Worm (Caenorhabditis elegans) whole organism, L4 larva: ENCODE results near the gene T05B11.4.

ENCODE experiments used
- F10B5.3 ChIP-seq: sonication (generic microtip); optimal IDR thresholded peaks from 2 replicates; lab custom pipeline; 2016; ENCODE audit warnings: mild to moderate bottlenecking, missing genetic modification characterization, missing compliant biosample characterization
- F37D6.2 ChIP-seq: sonication (generic microtip); optimal IDR thresholded peaks from 2 replicates; lab custom pipeline; 2016; ENCODE audit warnings: mild to moderate bottlenecking, missing genetic modification characterization, missing compliant biosample characterization
- T20F7.1 ChIP-seq: fragments of 200-800 bp; sonication (Bioruptor generic); optimal IDR thresholded peaks from 2 replicates; lab custom pipeline; 2018; ENCODE audit warnings: mild to moderate bottlenecking, missing genetic modification characterization, missing compliant biosample characterization
- T26A8.4 ChIP-seq: fragments of 200-800 bp; sonication (Bioruptor generic); IDR thresholded peaks from 2 replicates; pipeline ENCODE4 v1.3.6; 2022; ENCODE audit warnings: missing genetic modification characterization, missing compliant biosample characterization
- Y105C5A.15 ChIP-seq: fragments of 200-800 bp; sonication (Bioruptor generic); IDR thresholded peaks from 2 replicates; pipeline ENCODE4 v1.3.6; 2022; ENCODE audit warnings: missing genetic modification characterization, missing compliant biosample characterization
- Y5F2A.4 ChIP-seq: fragments of 200-800 bp; sonication (Bioruptor generic); optimal IDR thresholded peaks from 2 replicates; lab custom pipeline; 2018; ENCODE audit warnings: mild to moderate bottlenecking, missing genetic modification characterization, missing compliant biosample characterization
- ZK546.5 ChIP-seq, 2 experiments: sonication (generic microtip); optimal IDR thresholded peaks; 2 replicates each; lab custom pipeline; 2017; ENCODE audit warnings: missing biosample characterization in 2 of 2, missing genetic modification characterization in 2 of 2
- ama-1 ChIP-seq: fragments of 150-350 bp; optimal IDR thresholded peaks from 2 replicates; lab custom pipeline; 2014; ENCODE audit warnings: inconsistent platforms, mixed read lengths
- arid-1 ChIP-seq: fragments of 200-800 bp; sonication (Bioruptor generic); conservative IDR thresholded peaks from 2 replicates; pipeline ENCODE4 v1.3.6; 2022; ENCODE audit warnings: missing genetic modification reagents, missing genetic modification characterization, missing compliant biosample characterization
- attf-4 ChIP-seq: sonication (generic microtip); optimal IDR thresholded peaks from 3 replicates; lab custom pipeline; 2017; ENCODE audit warnings: missing biosample characterization, missing genetic modification characterization
- ceh-20 ChIP-seq: fragments of 200-800 bp; sonication (Bioruptor generic); IDR thresholded peaks from 2 replicates; pipeline ENCODE4 v1.3.6; 2022; ENCODE audit warnings: missing genetic modification reagents, missing genetic modification characterization, missing compliant biosample characterization
- ceh-28 ChIP-seq: fragments of 150-350 bp; optimal IDR thresholded peaks from 2 replicates; lab custom pipeline; 2014; ENCODE audit warnings: missing biosample characterization, missing genetic modification reagents, missing genetic modification characterization
- ceh-44 ChIP-seq: fragments of 200-800 bp; sonication (Bioruptor generic); IDR thresholded peaks from 2 replicates; pipeline ENCODE4 v1.3.6; 2022; ENCODE audit warnings: missing genetic modification reagents, missing genetic modification characterization, missing compliant biosample characterization
- ceh-62 ChIP-seq: sonication (generic microtip); optimal IDR thresholded peaks from 2 replicates; lab custom pipeline; 2017; ENCODE audit warnings: missing biosample characterization, missing genetic modification characterization
- ctbp-1 ChIP-seq: fragments of 200-800 bp; sonication (Bioruptor generic); IDR thresholded peaks from 2 replicates; pipeline ENCODE4 v1.3.6; 2022; ENCODE audit warnings: missing genetic modification reagents, missing genetic modification characterization, missing compliant biosample characterization
- daf-8 ChIP-seq: fragments of 200-800 bp; sonication (Bioruptor generic); IDR thresholded peaks from 2 replicates; pipeline ENCODE4 v1.3.6; 2022; ENCODE audit warnings: missing genetic modification characterization, missing compliant biosample characterization
- dpl-1 ChIP-seq: fragments of 150-350 bp; optimal IDR thresholded peaks from 2 replicates; lab custom pipeline; 2014; ENCODE audit warnings: missing biosample characterization, missing genetic modification reagents, missing genetic modification characterization
- duxl-1 ChIP-seq: sonication (generic microtip); optimal IDR thresholded peaks from 2 replicates; lab custom pipeline; 2016; ENCODE audit warnings: mild to moderate bottlenecking, missing genetic modification characterization, moderate library complexity, missing compliant biosample characterization; ENCODE audit not compliant: poor library complexity
- dve-1 ChIP-seq: sonication (generic microtip); optimal IDR thresholded peaks from 2 replicates; lab custom pipeline; 2017; ENCODE audit warnings: antibody characterized with exemption, mild to moderate bottlenecking, missing genetic modification characterization, missing compliant biosample characterization; ENCODE audit not compliant: insufficient read depth
- egl-43 ChIP-seq: fragments of 200-800 bp; sonication (Bioruptor generic); IDR thresholded peaks from 2 replicates; pipeline ENCODE4 v1.3.6; 2022; ENCODE audit warnings: missing genetic modification reagents, missing genetic modification characterization, missing compliant biosample characterization
- hlh-11 ChIP-seq: fragments of 200-800 bp; sonication (Bioruptor generic); optimal IDR thresholded peaks from 2 replicates; lab custom pipeline; 2018; ENCODE audit warnings: mild to moderate bottlenecking, missing genetic modification characterization, missing compliant biosample characterization
- hlh-30 ChIP-seq: sonication (generic microtip); optimal IDR thresholded peaks from 2 replicates; lab custom pipeline; 2017; ENCODE audit warnings: antibody characterized with exemption, mild to moderate bottlenecking, missing genetic modification characterization, missing compliant biosample characterization; ENCODE audit not compliant: insufficient read depth
- jun-1 ChIP-seq: fragments of 150-350 bp; optimal IDR thresholded peaks from 2 replicates; lab custom pipeline; 2014; ENCODE audit warnings: missing biosample characterization, missing genetic modification reagents, missing genetic modification characterization
- lim-7 ChIP-seq: fragments of 200-800 bp; sonication (Bioruptor generic); IDR thresholded peaks from 2 replicates; pipeline ENCODE4 v1.3.6; 2022; ENCODE audit warnings: missing genetic modification characterization, missing compliant biosample characterization
- lir-3 ChIP-seq: sonication (generic microtip); optimal IDR thresholded peaks from 2 replicates; lab custom pipeline; 2016; ENCODE audit warnings: mild to moderate bottlenecking, missing genetic modification characterization, missing compliant biosample characterization
- mdt-29 ChIP-seq: fragments of 200-800 bp; sonication (Bioruptor generic); IDR thresholded peaks from 2 replicates; pipeline ENCODE4 v1.3.6; 2022; ENCODE audit warnings: missing genetic modification reagents, missing genetic modification characterization, missing compliant biosample characterization
- mes-2 ChIP-seq: sonication (generic microtip); optimal IDR thresholded peaks from 2 replicates; lab custom pipeline; 2016; ENCODE audit warnings: missing genotype, mild to moderate bottlenecking, missing genetic modification characterization, missing compliant biosample characterization; ENCODE audit not compliant: poor library complexity, severe bottlenecking
- nhr-10 ChIP-seq: fragments of 150-350 bp; optimal IDR thresholded peaks from 2 replicates; lab custom pipeline; 2014; ENCODE audit warnings: missing biosample characterization, missing genetic modification characterization
- nhr-237 ChIP-seq: sonication (generic microtip); optimal IDR thresholded peaks from 2 replicates; lab custom pipeline; 2017; ENCODE audit warnings: missing biosample characterization, missing genetic modification characterization
- nhr-28 ChIP-seq: fragments of 150-350 bp; optimal IDR thresholded peaks from 2 replicates; lab custom pipeline; 2014; ENCODE audit warnings: missing biosample characterization, missing genetic modification characterization
- nhr-76 ChIP-seq: fragments of 150-350 bp; optimal IDR thresholded peaks from 2 replicates; lab custom pipeline; 2014; ENCODE audit warnings: missing biosample characterization, missing genetic modification characterization
- php-3 ChIP-seq: fragments of 200-800 bp; sonication (Bioruptor generic); IDR thresholded peaks from 2 replicates; pipeline ENCODE4 v1.3.6; 2022; ENCODE audit warnings: missing genetic modification reagents, missing genetic modification characterization, missing compliant biosample characterization
- rbr-2 ChIP-seq: sonication (generic microtip); optimal IDR thresholded peaks from 2 replicates; lab custom pipeline; 2016; ENCODE audit warnings: missing genotype, missing genetic modification characterization, missing compliant biosample characterization
- saeg-2 ChIP-seq: fragments of 200-800 bp; sonication (Bioruptor generic); IDR thresholded peaks from 2 replicates; pipeline ENCODE4 v1.3.6; 2022; ENCODE audit warnings: missing genetic modification reagents, missing genetic modification characterization, missing compliant biosample characterization
- set-16 ChIP-seq: fragments of 200-800 bp; sonication (Bioruptor generic); IDR thresholded peaks from 2 replicates; pipeline ENCODE4 v1.3.6; 2022; ENCODE audit warnings: missing genetic modification reagents, missing genetic modification characterization, missing compliant biosample characterization
- snpc-1.2 ChIP-seq: fragments of 200-800 bp; sonication (Bioruptor generic); IDR thresholded peaks from 2 replicates; pipeline ENCODE4 v1.3.6; 2022; ENCODE audit warnings: missing genetic modification reagents, missing genetic modification characterization, missing compliant biosample characterization
- tra-1 ChIP-seq: fragments of 200-800 bp; sonication (Bioruptor generic); IDR thresholded peaks from 2 replicates; pipeline ENCODE4 v1.3.6; 2022; ENCODE audit warnings: missing genetic modification reagents, missing genetic modification characterization, missing compliant biosample characterization
- unc-39 ChIP-seq: sonication (generic microtip); optimal IDR thresholded peaks from 2 replicates; lab custom pipeline; 2017; ENCODE audit warnings: missing biosample characterization, missing genetic modification characterization
- unc-62 ChIP-seq, 3 experiments: fragments of 150-350 bp in 1 of 3; sonication (generic microtip); optimal IDR thresholded peaks in 2 of 3; peaks in 1 of 3; 1 replicate in 1 of 3; 2 replicates in 2 of 3; lab custom pipeline; 2014 to 2017; ENCODE audit warnings: missing biosample characterization in 3 of 3, missing genetic modification characterization in 3 of 3, missing genetic modification reagents in 3 of 3, missing genotype in 1 of 3
- vab-7 ChIP-seq: fragments of 200-800 bp; sonication (Bioruptor generic); IDR thresholded peaks from 2 replicates; pipeline ENCODE4 v1.3.6; 2022; ENCODE audit warnings: missing genetic modification reagents, missing genetic modification characterization, missing compliant biosample characterization
- zip-2 ChIP-seq: fragments of 150-350 bp; optimal IDR thresholded peaks from 2 replicates; lab custom pipeline; 2014; ENCODE audit warnings: missing biosample characterization, missing genetic modification characterization

T05B11.4 gene

DNA sequence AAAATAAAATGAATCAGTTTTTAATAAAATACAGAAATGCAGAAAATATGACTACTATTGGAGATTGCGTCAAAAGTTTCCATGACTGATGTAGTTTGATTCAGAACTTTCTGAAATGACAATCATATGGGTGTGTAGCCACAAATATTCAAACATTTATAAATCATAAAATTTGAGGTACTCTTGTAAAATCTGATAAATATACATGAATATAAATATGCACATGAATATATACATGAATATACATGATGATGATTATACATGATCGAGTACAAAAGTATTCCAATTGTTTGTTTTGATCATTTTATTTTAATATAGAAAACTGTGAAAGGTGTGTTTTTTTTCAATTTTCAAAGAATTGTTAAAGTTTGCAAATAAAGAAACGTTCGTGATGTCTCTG, at the start of gene T05B11.4:
Gene T05B11.4 (minus strand): TSS at position 101 of the 400 bp plus-strand sequence.
- TF ChIP-seq ctbp-1 (no peak), tra-1 (GFP tag; lab: Robert Waterston, UW) (no peak), lir-3 (tag; lab: Kevin White, UChicago) (no peak), arid-1 (GFP tag; lab: Robert Waterston, UW) (no peak), F10B5.3 (tag; lab: Kevin White, UChicago) (no peak), attf-4 (tag; lab: Kevin White, UChicago) (no peak), rbr-2 (tag; lab: Kevin White, UChicago) (no peak), ceh-20 (no peak), T20F7.1 (GFP tag; lab: Kevin White, UChicago) (no peak), snpc-1.2 (GFP tag; lab: Robert Waterston, UW) (no peak), egl-43 (GFP tag; lab: Robert Waterston, UW) (no peak), Y105C5A.15 (GFP tag; lab: Robert Waterston, UW) (no peak), hlh-11 (no peak), nhr-237 (tag; lab: Kevin White, UChicago) (no peak), php-3 (no peak), unc-62 (GFP tag; optimal IDR thresholded peaks at IDR 0.05 in 1 of 2; lab: Kevin White, UChicago) (no peak), unc-62 (tag; optimal IDR thresholded peaks at IDR 0.05; lab: Kevin White, UChicago) (no peak), ZK546.5 (tag; optimal IDR thresholded peaks at IDR 0.05; lab: Kevin White, UChicago) (no peak)

DNA sequence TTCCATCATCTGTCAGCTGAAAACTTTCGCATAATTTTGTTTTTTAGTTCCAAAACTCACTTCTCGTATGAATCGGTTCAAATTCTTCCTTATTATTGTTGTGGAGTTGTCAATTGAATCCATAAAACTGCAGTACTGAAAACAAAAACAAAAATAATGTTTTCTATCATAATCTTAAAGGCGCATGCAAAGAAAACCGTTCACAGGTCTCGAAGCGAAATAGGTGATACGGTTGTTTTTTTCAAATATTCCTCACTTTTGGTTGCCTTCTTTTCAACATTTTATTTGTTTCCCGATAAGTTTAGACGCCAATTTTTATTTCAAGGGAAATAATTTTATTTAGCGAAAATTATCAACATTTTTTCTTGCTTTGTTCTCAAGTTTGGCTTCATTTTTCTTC, 49.1 kb upstream of the T05B11.4 start:
- TF ChIP-seq set-16 (GFP tag; lab: Robert Waterston, UW), result no peak
- no peak for TF ChIP-seq dve-1 (tag; lab: Kevin White, UChicago)
- no peak for TF ChIP-seq unc-39
- TF ChIP-seq daf-8 (GFP tag; lab: Robert Waterston, UW), result no peak
- TF ChIP-seq ama-1 (lab: Kevin White, UChicago), result no peak
- no peak for TF ChIP-seq F37D6.2
- TF ChIP-seq ceh-28 (tag; lab: Kevin White, UChicago), result no peak
- no peak for TF ChIP-seq nhr-28
- TF ChIP-seq duxl-1 (tag; lab: Kevin White, UChicago), result no peak
- TF ChIP-seq saeg-2 (GFP tag; lab: Robert Waterston, UW), result no peak
- TF ChIP-seq rbr-2 (tag; lab: Kevin White, UChicago), result no peak
- TF ChIP-seq ceh-44, result no peak
- no peak for TF ChIP-seq nhr-237 (tag; lab: Kevin White, UChicago)

DNA sequence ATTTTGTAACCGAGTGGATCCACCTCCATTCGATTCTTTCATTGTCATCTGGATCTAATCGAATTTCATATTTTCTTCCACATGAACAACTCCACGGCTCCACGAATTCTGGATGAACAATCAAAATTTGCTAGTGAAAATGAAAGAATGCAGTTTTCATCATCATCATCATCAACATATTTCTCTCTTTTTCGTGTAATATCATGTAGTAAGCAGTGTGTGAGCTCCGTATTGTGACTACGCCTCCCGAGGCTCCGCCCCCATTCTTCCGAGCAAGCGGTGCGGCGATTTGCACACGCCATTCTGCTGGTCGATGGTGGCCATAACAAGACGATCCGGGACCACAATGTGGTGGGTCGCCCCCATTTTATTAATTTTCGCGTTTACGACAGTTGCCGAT, 43.6 kb upstream of the T05B11.4 start, which contains the start of gene ZK742.7:
Gene ZK742.7 (plus strand): TSS at position 301 of the 400 bp plus-strand sequence.
- no peak for TF ChIP-seq zip-2 (tag; lab: Kevin White, UChicago)

DNA sequence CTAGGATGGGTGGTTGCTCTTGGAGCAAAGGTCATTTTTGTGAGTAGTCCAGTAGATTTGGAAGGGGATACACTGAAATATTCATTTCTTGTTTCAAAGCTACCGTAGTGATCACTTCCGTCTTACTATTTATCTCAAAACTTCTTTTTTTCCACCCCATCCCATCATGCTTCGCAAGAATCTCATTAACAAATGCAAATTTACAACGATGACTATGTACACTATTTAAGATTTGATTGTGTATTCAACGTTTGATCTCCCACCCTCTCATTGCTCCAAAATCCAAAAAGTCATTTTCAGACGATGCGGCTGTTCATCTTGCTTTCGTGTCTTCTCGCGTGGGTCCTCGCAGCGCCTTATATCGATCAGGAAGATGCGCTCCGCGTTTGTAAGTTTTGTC, 38.6 kb upstream of the T05B11.4 start, which contains the start of gene flp-21:
Gene flp-21 (plus strand): TSS at position 301 of the 400 bp plus-strand sequence.
- TF ChIP-seq hlh-30 (tag; lab: Kevin White, UChicago) (no peak), attf-4 (tag; lab: Kevin White, UChicago) (no peak), jun-1 (tag; lab: Kevin White, UChicago) (no peak), vab-7 (GFP tag; lab: Robert Waterston, UW) (no peak), ceh-62 (tag; lab: Kevin White, UChicago) (no peak), nhr-10 (tag; lab: Kevin White, UChicago) (no peak), lir-3 (tag; lab: Kevin White, UChicago) (no peak), T26A8.4 (GFP tag; lab: Robert Waterston, UW) (no peak), dpl-1 (no peak), lim-7 (GFP tag; lab: Robert Waterston, UW) (no peak), Y5F2A.4 (GFP tag; lab: Kevin White, UChicago) (no peak), nhr-76 (no peak), mes-2 (no peak), mdt-29 (no peak)
